Fruit fly (Drosophila melanogaster) whole organism, embryonic: Measurements from ENCODE around the gene CG1074.
A peak's percentile ranks its signal among the peaks of the same experiment; 100 is the strongest.

Source experiments
- ATbp ChIP-seq: fragments of 200-800 bp; sonication (Bioruptor generic); optimal IDR thresholded peaks from 2 replicates; lab custom pipeline; 2017; ENCODE audit warnings: missing biosample characterization, mild to moderate bottlenecking, missing genetic modification characterization, missing genetic modification reagents
- Abd-B ChIP-seq: fragments of 200-800 bp; sonication (Bioruptor generic); optimal IDR thresholded peaks from 2 replicates; lab custom pipeline; 2018; ENCODE audit warnings: missing biosample characterization, mild to moderate bottlenecking, missing genetic modification characterization, moderate library complexity
- BEAF-32 ChIP-seq: fragments of 200-800 bp; sonication (Bioruptor generic); optimal IDR thresholded peaks from 3 replicates; lab custom pipeline; 2017; ENCODE audit warnings: missing biosample characterization, missing genetic modification characterization, mild to moderate bottlenecking, moderate library complexity, missing genetic modification reagents
- Bgb ChIP-seq: fragments of 200-800 bp; sonication (Bioruptor generic); IDR thresholded peaks from 2 replicates; pipeline ENCODE4 v1.3.6; 2022; ENCODE audit warnings: missing biosample characterization, missing genetic modification characterization; ENCODE audit not compliant: partially characterized antibody
- BtbVII ChIP-seq: fragments of 200-800 bp; sonication (Bioruptor generic); optimal IDR thresholded peaks from 3 replicates; lab custom pipeline; 2017; ENCODE audit warnings: missing biosample characterization, mild to moderate bottlenecking, missing genetic modification characterization
- CG10462 ChIP-seq: fragments of 200-800 bp; sonication (Bioruptor generic); optimal IDR thresholded peaks from 2 replicates; lab custom pipeline; 2016; ENCODE audit warnings: missing biosample characterization, missing genetic modification characterization
- CG12299 ChIP-seq: fragments of 200-800 bp; sonication (Bioruptor generic); optimal IDR thresholded peaks from 2 replicates; lab custom pipeline; 2018; ENCODE audit warnings: missing biosample characterization, mild to moderate bottlenecking, missing genetic modification characterization
- CG1233 ChIP-seq: fragments of 200-800 bp; sonication (Bioruptor generic); optimal IDR thresholded peaks from 4 replicates; lab custom pipeline; 2018; ENCODE audit warnings: missing biosample characterization, mild to moderate bottlenecking, missing genetic modification characterization
- CG12769 ChIP-seq: fragments of 200-800 bp; sonication (Bioruptor generic); optimal IDR thresholded peaks from 2 replicates; lab custom pipeline; 2019; ENCODE audit warnings: missing biosample characterization, mild to moderate bottlenecking, missing genetic modification characterization, moderate library complexity
- CG13624 ChIP-seq: fragments of 200-800 bp; sonication (Bioruptor generic); optimal IDR thresholded peaks from 2 replicates; lab custom pipeline; 2016; ENCODE audit warnings: missing biosample characterization, missing genetic modification characterization
- CG13775 ChIP-seq: fragments of 200-800 bp; sonication (Bioruptor generic); optimal IDR thresholded peaks from 3 replicates; lab custom pipeline; 2017; ENCODE audit warnings: missing biosample characterization, mild to moderate bottlenecking, missing genetic modification characterization
- CG15601 ChIP-seq: fragments of 200-800 bp; sonication (Bioruptor generic); optimal IDR thresholded peaks from 3 replicates; lab custom pipeline; 2019; ENCODE audit warnings: missing biosample characterization, mild to moderate bottlenecking, missing genetic modification characterization, moderate library complexity
- CG2129 ChIP-seq: fragments of 200-800 bp; sonication (Bioruptor generic); IDR thresholded peaks from 2 replicates; pipeline ENCODE4 v1.3.6; 2022; ENCODE audit warnings: missing biosample characterization, missing genetic modification characterization; ENCODE audit not compliant: partially characterized antibody
- CG30020 ChIP-seq: fragments of 200-800 bp; optimal IDR thresholded peaks from 2 replicates; lab custom pipeline; 2019; ENCODE audit warnings: missing biosample characterization, mild to moderate bottlenecking, missing genetic modification characterization, moderate library complexity
- CG31365 ChIP-seq: fragments of 200-800 bp; sonication (Bioruptor generic); optimal IDR thresholded peaks from 2 replicates; lab custom pipeline; 2018; ENCODE audit warnings: missing biosample characterization, mild to moderate bottlenecking, missing genetic modification characterization
- CG32532 ChIP-seq: fragments of 200-800 bp; sonication (Bioruptor generic); IDR thresholded peaks from 2 replicates; pipeline ENCODE4 v1.3.6; 2022; ENCODE audit warnings: missing biosample characterization, missing genetic modification characterization
- CG5953 ChIP-seq: fragments of 200-800 bp; sonication (Bioruptor generic); IDR thresholded peaks from 2 replicates; pipeline ENCODE4 v1.3.6; 2022; ENCODE audit warnings: missing biosample characterization, missing genetic modification characterization
- CG6175 ChIP-seq: fragments of 200-800 bp; sonication (Bioruptor generic); IDR thresholded peaks from 3 replicates; pipeline ENCODE4 v1.3.6; 2022; ENCODE audit warnings: missing biosample characterization, missing genetic modification characterization
- CG7963 ChIP-seq: fragments of 200-800 bp; sonication (Bioruptor generic); IDR thresholded peaks from 3 replicates; pipeline ENCODE4 v1.3.6; 2022; ENCODE audit warnings: missing biosample characterization, missing genetic modification characterization; ENCODE audit not compliant: partially characterized antibody
- CG9727 ChIP-seq: fragments of 200-800 bp; sonication (Bioruptor generic); optimal IDR thresholded peaks from 3 replicates; lab custom pipeline; 2017; ENCODE audit warnings: missing biosample characterization, mild to moderate bottlenecking, missing genetic modification characterization
- CG9876 ChIP-seq: fragments of 200-800 bp; sonication (Bioruptor generic); optimal IDR thresholded peaks from 2 replicates; lab custom pipeline; 2016; ENCODE audit warnings: missing biosample characterization, missing genetic modification characterization
- CG9932 ChIP-seq: fragments of 200-800 bp; sonication (Bioruptor generic); IDR thresholded peaks from 2 replicates; pipeline ENCODE4 v1.3.6; 2022; ENCODE audit warnings: missing biosample characterization, missing genetic modification characterization
- CkIIα-i1 ChIP-seq: fragments of 200-800 bp; sonication (Bioruptor generic); IDR thresholded peaks from 2 replicates; pipeline ENCODE4 v1.3.6; 2022; ENCODE audit warnings: missing biosample characterization, missing genetic modification characterization
- Dek ChIP-seq: fragments of 200-800 bp; sonication (Bioruptor generic); optimal IDR thresholded peaks from 3 replicates; lab custom pipeline; 2019; ENCODE audit warnings: missing biosample characterization, mild to moderate bottlenecking, missing genetic modification characterization, moderate library complexity
- Dll ChIP-seq: fragments of 200-800 bp; sonication (Bioruptor generic); IDR thresholded peaks from 4 replicates; pipeline ENCODE4 v1.3.6; 2022; ENCODE audit warnings: missing biosample characterization, missing genetic modification characterization; ENCODE audit not compliant: partially characterized antibody
- Fer3 ChIP-seq: fragments of 200-800 bp; sonication (Bioruptor generic); optimal IDR thresholded peaks from 2 replicates; lab custom pipeline; 2018; ENCODE audit warnings: missing biosample characterization, mild to moderate bottlenecking, missing genetic modification characterization, moderate library complexity
- HLH3B ChIP-seq: fragments of 200-800 bp; sonication (Bioruptor generic); IDR thresholded peaks from 2 replicates; pipeline ENCODE4 v1.3.6; 2022; ENCODE audit warnings: missing biosample characterization, missing genetic modification characterization
- HmgD ChIP-seq: fragments of 200-800 bp; sonication (Bioruptor generic); optimal IDR thresholded peaks from 3 replicates; lab custom pipeline; 2016; ENCODE audit warnings: missing biosample characterization, missing genetic modification characterization
- Hmx ChIP-seq: fragments of 200-800 bp; sonication (Bioruptor generic); optimal IDR thresholded peaks from 2 replicates; lab custom pipeline; 2016; ENCODE audit warnings: missing biosample characterization, missing genetic modification characterization
- Opbp ChIP-seq: fragments of 200-800 bp; sonication (Bioruptor generic); IDR thresholded peaks from 3 replicates; pipeline ENCODE4 v1.3.6; 2022; ENCODE audit warnings: missing biosample characterization, missing genetic modification characterization; ENCODE audit not compliant: partially characterized antibody
- Poxn ChIP-seq: fragments of 200-800 bp; sonication (Bioruptor generic); IDR thresholded peaks from 2 replicates; pipeline ENCODE4 v1.3.6; 2022; ENCODE audit warnings: missing biosample characterization, missing genetic modification characterization
- Trl ChIP-seq, 3 experiments: fragments of >200 bp in 2 of 3; fragments of 200-800 bp in 1 of 3; sonication (Bioruptor generic) in 1 of 3; optimal IDR thresholded peaks; 2 replicates in 1 of 3; 3 replicates in 2 of 3; lab custom pipeline; 2016 to 2017; ENCODE audit warnings: missing biosample characterization in 1 of 3, missing genetic modification characterization in 1 of 3
- ato ChIP-seq: fragments of 200-800 bp; sonication (Bioruptor generic); IDR thresholded peaks from 2 replicates; pipeline ENCODE4 v1.3.6; 2022; ENCODE audit warnings: missing biosample characterization, missing genetic modification characterization; ENCODE audit not compliant: partially characterized antibody
- bsh ChIP-seq, 2 experiments: fragments of 200-800 bp; sonication (Bioruptor generic); optimal IDR thresholded peaks; 2 replicates each; lab custom pipeline; 2017 to 2018; ENCODE audit warnings: mild to moderate bottlenecking in 2 of 2, missing biosample characterization in 2 of 2, missing genetic modification characterization in 2 of 2, moderate library complexity in 1 of 2
- chm ChIP-seq: fragments of 200-800 bp; sonication (Bioruptor generic); IDR thresholded peaks from 2 replicates; pipeline ENCODE4 v1.3.6; 2022; ENCODE audit warnings: missing biosample characterization, missing genetic modification characterization
- crol ChIP-seq: fragments of 200-800 bp; sonication (Bioruptor generic); IDR thresholded peaks from 2 replicates; pipeline ENCODE4 v1.3.6; 2022; ENCODE audit warnings: missing biosample characterization, missing genetic modification characterization
- cwo ChIP-seq: fragments of 200-800 bp; sonication (Bioruptor generic); optimal IDR thresholded peaks from 3 replicates; lab custom pipeline; 2017; ENCODE audit warnings: missing biosample characterization, missing genetic modification characterization, mild to moderate bottlenecking, moderate library complexity, missing genetic modification reagents
- dmrt11E ChIP-seq: fragments of 200-800 bp; sonication (Bioruptor generic); optimal IDR thresholded peaks from 3 replicates; lab custom pipeline; 2018; ENCODE audit warnings: missing biosample characterization, mild to moderate bottlenecking, missing genetic modification characterization, moderate library complexity
- dpn ChIP-seq, 2 experiments: fragments of 200-800 bp; sonication (Bioruptor generic); optimal IDR thresholded peaks; 3 replicates each; lab custom pipeline; 2016; ENCODE audit warnings: missing biosample characterization in 2 of 2, missing genetic modification characterization in 2 of 2
- ems ChIP-seq: fragments of 200-800 bp; sonication (Bioruptor generic); optimal IDR thresholded peaks from 3 replicates; lab custom pipeline; 2016; ENCODE audit warnings: missing biosample characterization, missing genetic modification characterization
- grn ChIP-seq: fragments of 200-800 bp; sonication (Bioruptor generic); optimal IDR thresholded peaks from 3 replicates; lab custom pipeline; 2017; ENCODE audit warnings: missing biosample characterization, missing genetic modification characterization
- gro ChIP-seq: fragments of 200-800 bp; sonication (Bioruptor generic); optimal IDR thresholded peaks from 2 replicates; lab custom pipeline; 2016; ENCODE audit warnings: missing biosample characterization, missing genetic modification characterization
- sd ChIP-seq: fragments of 200-800 bp; sonication (Bioruptor generic); optimal IDR thresholded peaks from 3 replicates; lab custom pipeline; 2018; ENCODE audit warnings: missing biosample characterization, mild to moderate bottlenecking, missing genetic modification characterization, moderate library complexity
- sob ChIP-seq: fragments of 200-800 bp; sonication (Bioruptor generic); IDR thresholded peaks from 2 replicates; pipeline ENCODE4 v1.3.6; 2022; ENCODE audit warnings: missing biosample characterization, missing genetic modification characterization
- stwl ChIP-seq: fragments of 200-800 bp; sonication (Bioruptor generic); optimal IDR thresholded peaks from 3 replicates; lab custom pipeline; 2018; ENCODE audit warnings: missing biosample characterization, mild to moderate bottlenecking, missing genetic modification characterization, moderate library complexity
- usp ChIP-seq: fragments of >200 bp; optimal IDR thresholded peaks from 2 replicates; lab custom pipeline; 2017; ENCODE audit warnings: missing biosample characterization, missing genetic modification characterization
- wek ChIP-seq: fragments of 200-800 bp; sonication (Bioruptor generic); optimal IDR thresholded peaks from 3 replicates; lab custom pipeline; 2018; ENCODE audit warnings: missing biosample characterization, mild to moderate bottlenecking, missing genetic modification characterization, moderate library complexity

CG1074 gene

DNA sequence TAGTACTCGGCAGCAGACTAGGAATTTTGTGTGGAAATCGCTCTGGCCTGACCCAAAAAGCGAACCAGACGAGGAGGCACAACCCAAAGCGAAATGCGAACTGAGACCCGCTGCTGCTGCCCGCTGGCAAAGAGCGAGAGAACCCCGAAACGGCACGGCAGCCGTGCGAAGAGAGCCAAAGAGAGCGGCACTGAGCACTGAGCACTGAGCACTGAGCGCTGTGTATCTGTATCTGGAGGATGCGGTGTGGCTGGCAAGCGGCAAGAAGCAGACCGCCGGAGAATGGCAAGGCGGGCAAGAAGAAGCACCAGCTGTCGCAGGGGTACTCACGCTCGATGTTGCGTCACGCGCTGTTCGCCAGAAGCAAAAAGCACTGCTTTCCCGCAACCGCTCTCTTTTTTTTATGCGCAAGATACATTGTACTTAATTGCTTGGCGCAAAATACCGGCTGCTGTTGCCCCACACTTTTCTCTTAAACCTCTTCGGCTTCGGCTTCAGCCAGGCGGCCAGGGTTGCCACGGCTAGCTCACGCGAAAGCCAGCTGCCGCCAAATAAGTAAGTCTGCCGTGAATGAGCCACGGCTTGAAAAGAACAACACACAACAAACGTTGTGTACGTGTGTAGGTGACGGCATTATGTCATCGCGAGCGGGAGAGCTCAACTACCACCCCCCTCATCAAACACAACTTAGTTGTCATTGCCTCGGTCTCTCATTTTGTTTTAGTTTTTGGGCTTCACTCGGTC, 19.6 kb downstream of the CG1074 start (continued):
- TF ChIP-seq dpn (GFP tag; optimal IDR thresholded peaks at IDR 0.05; lab: Kevin White, UChicago) (no peak), grn (no peak), CG32532 (GFP tag; lab: Robert Waterston, UW) (peak; percentile 70; the same call in 1 of the 2 replicates), CG9932 (GFP tag; lab: Robert Waterston, UW) (no peak), ems (GFP tag; lab: Kevin White, UChicago) (no peak), ATbp (no peak), CG12769 (peak; percentile 68), chm (GFP tag; lab: Robert Waterston, UW) (peak; percentile 52; the same call in 1 of the 2 replicates), gro (GFP tag; lab: Kevin White, UChicago) (no peak), BtbVII (peak; percentile 57), CG15601 (tag; lab: Kevin White, UChicago) (peak; percentile 38), CG5953 (GFP tag; lab: Robert Waterston, UW) (0 out of 2 replicates have a peak, but pooled peaks have one; percentile 26), CG2129 (no peak), usp (GFP tag; lab: Kevin White, UChicago) (no peak), CG13775 (GFP tag; lab: Kevin White, UChicago) (no peak), CG1233 (no peak), Abd-B (GFP tag; lab: Kevin White, UChicago) (no peak), CG6175 (GFP tag; lab: Robert Waterston, UW) (peak; percentile 97), Fer3 (tag; lab: Kevin White, UChicago) (no peak), CG31365 (tag; lab: Kevin White, UChicago) (peak; percentile 78), Trl (optimal IDR thresholded peaks at IDR 0.05; lab: Kevin White, UChicago) (peak; percentile 98 to 99), Trl (GFP tag; optimal IDR thresholded peaks at IDR 0.05; lab: Kevin White, UChicago) (peak; percentile 74), cwo (peak; percentile 15), CG9876 (GFP tag; lab: Kevin White, UChicago) (no peak), crol (peak; percentile 78), CG30020 (tag; lab: Kevin White, UChicago) (no peak), CG12299 (no peak), Dek (tag; lab: Kevin White, UChicago) (no peak), stwl (tag; lab: Kevin White, UChicago) (peak; percentile 63), CG7963 (GFP tag; lab: Robert Waterston, UW) (peak; percentile 46; the same call in 1 of the 3 replicates), HLH3B (no peak), dmrt11E (tag; lab: Kevin White, UChicago) (no peak), sd (tag; lab: Kevin White, UChicago) (peak; percentile 52), Dll (peak; percentile 68; the same call in 3 of the 4 replicates), sob (GFP tag; lab: Robert Waterston, UW) (0 out of 2 replicates have a peak, but pooled peaks have one; percentile 19), CG10462 (no peak), HmgD (peak; percentile 74), CG13624 (GFP tag; lab: Kevin White, UChicago) (no peak), Opbp (peak; percentile 52; the same call in 1 of the 3 replicates), Bgb (GFP tag; lab: Robert Waterston, UW) (peak; percentile 47; the same call in 1 of the 2 replicates), ato (GFP tag; lab: Robert Waterston, UW) (peak; percentile 55; the same call in 1 of the 2 replicates), BEAF-32 (GFP tag; lab: Kevin White, UChicago) (peak; percentile 57), CG9727 (GFP tag; lab: Kevin White, UChicago) (no peak), wek (GFP tag; lab: Kevin White, UChicago) (peak; percentile 44), bsh (GFP tag; optimal IDR thresholded peaks at IDR 0.05; lab: Kevin White, UChicago) (peak in 1 of 2 experiments; percentile 20), Poxn (no peak), Hmx (no peak), CkIIα-i1 (GFP tag; lab: Robert Waterston, UW) (no peak)
